Worm (Caenorhabditis elegans): Measurements from ENCODE around the gene K09C6.2.

DNA sequence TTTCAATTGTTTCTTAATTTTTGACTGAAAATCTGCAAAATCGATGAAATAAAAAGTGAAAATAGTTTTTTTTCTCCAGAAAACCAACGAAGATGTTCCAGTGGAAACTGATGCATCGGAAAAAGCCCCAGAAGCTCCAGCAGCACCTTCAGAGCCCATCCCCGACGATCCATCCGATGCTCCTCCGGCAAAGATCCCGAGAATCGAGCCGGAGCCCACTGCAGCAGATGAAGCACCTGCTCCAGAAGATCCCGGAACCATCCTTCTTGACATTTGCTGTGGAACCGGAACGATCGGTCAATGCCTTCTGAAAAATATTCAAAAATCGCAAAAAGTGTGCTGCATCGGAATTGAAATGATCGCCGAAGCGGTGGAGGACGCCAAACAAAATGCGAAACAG, 52.0 kb downstream of the K09C6.2 start:
- TF ChIP-seq F16B12.6 (tag; optimal IDR thresholded peaks at IDR 0.05) (no peak), xbp-1 (tag; optimal IDR thresholded peaks at IDR 0.05) (no peak), ceh-63 (GFP tag; optimal IDR thresholded peaks at IDR 0.05) (no peak), blmp-1 (tag; optimal IDR thresholded peaks at IDR 0.05) (no peak), pqm-1 (tag; optimal IDR thresholded peaks at IDR 0.05) (no peak), lir-3 (tag; optimal IDR thresholded peaks at IDR 0.05; ENCODE audit: poor library complexity) (no peak), lin-35 (GFP tag; optimal IDR thresholded peaks at IDR 0.05) (no peak), nhr-11 (tag; optimal IDR thresholded peaks at IDR 0.05) (no peak), ces-1 (GFP tag; optimal IDR thresholded peaks at IDR 0.05) (no peak), aha-1 (tag; optimal IDR thresholded peaks at IDR 0.05) (no peak), ama-1 (optimal IDR thresholded peaks at IDR 0.05) (no peak)
